Fruit fly (Drosophila melanogaster) whole organism, embryonic: ENCODE data around the gene Tengl1.

Source experiments
- Bteb2 ChIP-seq: fragments of 200-800 bp; sonication (Bioruptor generic); optimal IDR thresholded peaks from 2 replicates; lab custom pipeline; 2016; ENCODE audit warnings: missing biosample characterization, missing genetic modification characterization
- CG10147 ChIP-seq: fragments of 200-800 bp; sonication (Bioruptor generic); optimal IDR thresholded peaks from 2 replicates; lab custom pipeline; 2019; ENCODE audit warnings: missing biosample characterization, mild to moderate bottlenecking, missing genetic modification characterization, moderate library complexity
- CG10366 ChIP-seq: fragments of 200-800 bp; sonication (Bioruptor generic); IDR thresholded peaks from 2 replicates; pipeline ENCODE4 v1.3.6; 2022; ENCODE audit warnings: missing biosample characterization, missing genetic modification characterization
- CG10654 ChIP-seq: fragments of 200-800 bp; sonication (Bioruptor generic); optimal IDR thresholded peaks from 2 replicates; lab custom pipeline; 2016; ENCODE audit warnings: missing biosample characterization, missing genetic modification characterization
- CG11085 ChIP-seq: fragments of 200-800 bp; sonication (Bioruptor generic); IDR thresholded peaks from 2 replicates; pipeline ENCODE4 v1.3.6; 2022; ENCODE audit warnings: missing biosample characterization, missing genetic modification characterization
- CG11560 ChIP-seq: fragments of 200-800 bp; sonication (Bioruptor generic); IDR thresholded peaks from 3 replicates; pipeline ENCODE4 v1.3.6; 2022; ENCODE audit warnings: missing biosample characterization, missing genetic modification characterization
- CG12071 ChIP-seq: fragments of 200-800 bp; sonication (Bioruptor generic); optimal IDR thresholded peaks from 3 replicates; lab custom pipeline; 2018; ENCODE audit warnings: missing biosample characterization, mild to moderate bottlenecking, missing genetic modification characterization
- CG12155 ChIP-seq: fragments of 200-800 bp; sonication (Bioruptor generic); optimal IDR thresholded peaks from 3 replicates; lab custom pipeline; 2016; ENCODE audit warnings: missing biosample characterization, missing genetic modification characterization
- CG15696 ChIP-seq: fragments of 200-800 bp; sonication (Bioruptor generic); optimal IDR thresholded peaks from 2 replicates; lab custom pipeline; 2019; ENCODE audit warnings: missing biosample characterization, mild to moderate bottlenecking, missing genetic modification characterization, moderate library complexity
- CG1602 ChIP-seq: fragments of 200-800 bp; sonication (Bioruptor generic); optimal IDR thresholded peaks from 3 replicates; lab custom pipeline; 2016; ENCODE audit warnings: missing biosample characterization, missing genetic modification characterization
- CG17612 ChIP-seq: fragments of 200-800 bp; sonication (Bioruptor generic); IDR thresholded peaks from 2 replicates; pipeline ENCODE4 v1.3.6; 2022; ENCODE audit warnings: missing biosample characterization, missing genetic modification characterization
- CG17802 ChIP-seq: fragments of 200-800 bp; sonication (Bioruptor generic); optimal IDR thresholded peaks from 2 replicates; lab custom pipeline; 2018; ENCODE audit warnings: missing biosample characterization, mild to moderate bottlenecking, missing genetic modification characterization, moderate library complexity
- CG17912 ChIP-seq: fragments of 200-800 bp; sonication (Bioruptor generic); optimal IDR thresholded peaks from 2 replicates; lab custom pipeline; 2018; ENCODE audit warnings: missing biosample characterization, mild to moderate bottlenecking, missing genetic modification characterization
- CG18011 ChIP-seq: fragments of 200-800 bp; sonication (Bioruptor generic); optimal IDR thresholded peaks from 2 replicates; lab custom pipeline; 2017; ENCODE audit warnings: missing biosample characterization, missing genetic modification characterization, mild to moderate bottlenecking, moderate library complexity, missing genotype
- CG33557 ChIP-seq: fragments of 200-800 bp; sonication (Bioruptor generic); optimal IDR thresholded peaks from 2 replicates; lab custom pipeline; 2019; ENCODE audit warnings: missing biosample characterization, mild to moderate bottlenecking, missing genetic modification characterization, moderate library complexity
- CG4328 ChIP-seq: fragments of 200-800 bp; sonication (Bioruptor generic); optimal IDR thresholded peaks from 3 replicates; lab custom pipeline; 2017; ENCODE audit warnings: missing biosample characterization, missing genetic modification reagents, missing genetic modification characterization
- CG4424 ChIP-seq: fragments of 200-800 bp; sonication (Bioruptor generic); optimal IDR thresholded peaks from 3 replicates; lab custom pipeline; 2016; ENCODE audit warnings: missing biosample characterization, missing genetic modification characterization
- CG4707 ChIP-seq: fragments of 200-800 bp; sonication (Bioruptor generic); optimal IDR thresholded peaks from 2 replicates; lab custom pipeline; 2018; ENCODE audit warnings: missing biosample characterization, mild to moderate bottlenecking, missing genetic modification characterization, moderate library complexity
- CG5180 ChIP-seq: fragments of 200-800 bp; sonication (Bioruptor generic); optimal IDR thresholded peaks from 3 replicates; lab custom pipeline; 2017; ENCODE audit warnings: missing biosample characterization, missing genetic modification characterization, mild to moderate bottlenecking, moderate library complexity, missing genetic modification reagents
- CG5953 ChIP-seq: fragments of 200-800 bp; sonication (Bioruptor generic); IDR thresholded peaks from 2 replicates; pipeline ENCODE4 v1.3.6; 2022; ENCODE audit warnings: missing biosample characterization, missing genetic modification characterization
- CG7357 ChIP-seq: fragments of 200-800 bp; sonication (Bioruptor generic); IDR thresholded peaks from 3 replicates; pipeline ENCODE4 v1.3.6; 2022; ENCODE audit warnings: missing biosample characterization, missing genetic modification characterization
- CG8359 ChIP-seq: fragments of 200-800 bp; sonication (Bioruptor generic); optimal IDR thresholded peaks from 2 replicates; lab custom pipeline; 2017; ENCODE audit warnings: missing biosample characterization, mild to moderate bottlenecking, missing genetic modification characterization, borderline replicate concordance
- CG8388 ChIP-seq: fragments of 200-800 bp; sonication (Bioruptor generic); optimal IDR thresholded peaks from 2 replicates; lab custom pipeline; 2019; ENCODE audit warnings: missing biosample characterization, mild to moderate bottlenecking, missing genetic modification characterization, moderate library complexity
- CG8924 ChIP-seq: fragments of 200-800 bp; optimal IDR thresholded peaks from 3 replicates; lab custom pipeline; 2019; ENCODE audit warnings: missing biosample characterization, mild to moderate bottlenecking, missing genetic modification characterization, moderate library complexity
- CG8944 ChIP-seq: fragments of 200-800 bp; sonication (Bioruptor generic); optimal IDR thresholded peaks from 3 replicates; lab custom pipeline; 2016; ENCODE audit warnings: missing biosample characterization, missing genetic modification characterization
- CkIIα-i1 ChIP-seq: fragments of 200-800 bp; sonication (Bioruptor generic); IDR thresholded peaks from 2 replicates; pipeline ENCODE4 v1.3.6; 2022; ENCODE audit warnings: missing biosample characterization, missing genetic modification characterization
- Dbx ChIP-seq: fragments of 200-800 bp; sonication (Bioruptor generic); IDR thresholded peaks from 3 replicates; pipeline ENCODE4 v1.3.6; 2022; ENCODE audit warnings: missing biosample characterization, missing genetic modification characterization
- H2.0 ChIP-seq: fragments of 200-800 bp; sonication (Bioruptor generic); IDR thresholded peaks from 2 replicates; pipeline ENCODE4 v1.3.6; 2022; ENCODE audit warnings: missing biosample characterization, missing genetic modification characterization
- Hr78 ChIP-seq, 2 experiments: fragments of 200-800 bp in 1 of 2; fragments of >200 bp in 1 of 2; sonication (Bioruptor generic) in 1 of 2; optimal IDR thresholded peaks; 2 replicates each; lab custom pipeline; 2017 to 2019; ENCODE audit warnings: missing biosample characterization in 2 of 2, missing genetic modification characterization in 2 of 2, mild to moderate bottlenecking in 1 of 2, moderate library complexity in 1 of 2
- Mes4 ChIP-seq: fragments of 200-800 bp; sonication (Bioruptor generic); optimal IDR thresholded peaks from 2 replicates; lab custom pipeline; 2016; ENCODE audit warnings: missing biosample characterization, missing genetic modification characterization
- NC2β ChIP-seq: fragments of 200-800 bp; sonication (Bioruptor generic); optimal IDR thresholded peaks from 2 replicates; lab custom pipeline; 2016; ENCODE audit warnings: missing biosample characterization, missing genetic modification characterization
- PHDP ChIP-seq: fragments of 200-800 bp; sonication (Bioruptor generic); optimal IDR thresholded peaks from 3 replicates; lab custom pipeline; 2018; ENCODE audit warnings: missing biosample characterization, mild to moderate bottlenecking, missing genetic modification characterization, moderate library complexity
- Side ChIP-seq: fragments of 200-800 bp; sonication (Bioruptor generic); optimal IDR thresholded peaks from 2 replicates; lab custom pipeline; 2016; ENCODE audit warnings: missing biosample characterization, missing genetic modification characterization
- ab ChIP-seq: fragments of 200-800 bp; sonication (Bioruptor generic); optimal IDR thresholded peaks from 2 replicates; lab custom pipeline; 2016; ENCODE audit warnings: missing biosample characterization, missing genetic modification characterization
- ac ChIP-seq: fragments of 200-800 bp; sonication (Bioruptor generic); optimal IDR thresholded peaks from 3 replicates; lab custom pipeline; 2017; ENCODE audit warnings: missing biosample characterization, mild to moderate bottlenecking, missing genetic modification characterization
- amos ChIP-seq: fragments of 200-800 bp; sonication (Bioruptor generic); IDR thresholded peaks from 2 replicates; pipeline ENCODE4 v1.3.6; 2022; ENCODE audit warnings: missing biosample characterization, missing genetic modification characterization; ENCODE audit not compliant: partially characterized antibody
- ap ChIP-seq: fragments of 200-800 bp; sonication (Bioruptor generic); IDR thresholded peaks from 2 replicates; pipeline ENCODE4 v1.3.6; 2022; ENCODE audit warnings: missing biosample characterization, missing genetic modification characterization
- disco-r ChIP-seq: fragments of 200-800 bp; sonication (Bioruptor generic); optimal IDR thresholded peaks from 2 replicates; lab custom pipeline; 2016; ENCODE audit warnings: missing biosample characterization, missing genetic modification characterization
- eyg ChIP-seq: fragments of 200-800 bp; sonication (Bioruptor generic); optimal IDR thresholded peaks from 3 replicates; lab custom pipeline; 2016; ENCODE audit warnings: missing biosample characterization, missing genetic modification characterization
- fd64A ChIP-seq: fragments of 200-800 bp; sonication (Bioruptor generic); optimal IDR thresholded peaks from 3 replicates; lab custom pipeline; 2018; ENCODE audit warnings: missing biosample characterization, mild to moderate bottlenecking, missing genetic modification characterization
- gem ChIP-seq: fragments of 200-800 bp; sonication (Bioruptor generic); optimal IDR thresholded peaks from 2 replicates; lab custom pipeline; 2019; ENCODE audit warnings: missing biosample characterization, mild to moderate bottlenecking, missing genetic modification characterization, moderate library complexity
- gsb-n ChIP-seq: fragments of 200-800 bp; sonication (Bioruptor generic); optimal IDR thresholded peaks from 3 replicates; lab custom pipeline; 2018; ENCODE audit warnings: missing biosample characterization, mild to moderate bottlenecking, missing genetic modification characterization
- jigr1 ChIP-seq: fragments of 200-800 bp; sonication (Bioruptor generic); IDR thresholded peaks from 3 replicates; pipeline ENCODE4 v1.3.6; 2022; ENCODE audit warnings: missing biosample characterization, missing genetic modification characterization
- kay ChIP-seq: fragments of 200-800 bp; sonication (Bioruptor generic); optimal IDR thresholded peaks from 2 replicates; lab custom pipeline; 2016; ENCODE audit warnings: missing biosample characterization, missing genetic modification characterization
- lmd ChIP-seq: fragments of 200-800 bp; sonication (Bioruptor generic); IDR thresholded peaks from 2 replicates; pipeline ENCODE4 v1.3.6; 2022; ENCODE audit warnings: missing biosample characterization, missing genetic modification characterization
- maf-S ChIP-seq: fragments of 200-800 bp; sonication (Bioruptor generic); optimal IDR thresholded peaks from 2 replicates; lab custom pipeline; 2016; ENCODE audit warnings: missing biosample characterization, missing genetic modification characterization
- mld ChIP-seq: fragments of 200-800 bp; sonication (Bioruptor generic); IDR thresholded peaks from 3 replicates; pipeline ENCODE4 v1.3.6; 2022; ENCODE audit warnings: missing biosample characterization, missing genetic modification characterization; ENCODE audit not compliant: partially characterized antibody
- org-1 ChIP-seq: fragments of 200-800 bp; sonication (Bioruptor generic); optimal IDR thresholded peaks from 2 replicates; lab custom pipeline; 2017; ENCODE audit warnings: missing biosample characterization, missing genetic modification characterization
- ranshi ChIP-seq: fragments of 200-800 bp; sonication (Bioruptor generic); IDR thresholded peaks from 2 replicates; pipeline ENCODE4 v1.3.6; 2022; ENCODE audit warnings: missing biosample characterization, missing genetic modification characterization
- ro ChIP-seq: fragments of 200-800 bp; sonication (Bioruptor generic); IDR thresholded peaks from 2 replicates; pipeline ENCODE4 v1.3.6; 2022; ENCODE audit warnings: missing biosample characterization, missing genetic modification characterization
- stwl ChIP-seq: fragments of 200-800 bp; sonication (Bioruptor generic); optimal IDR thresholded peaks from 3 replicates; lab custom pipeline; 2018; ENCODE audit warnings: missing biosample characterization, mild to moderate bottlenecking, missing genetic modification characterization, moderate library complexity
- tup ChIP-seq: fragments of 200-800 bp; sonication (Bioruptor generic); optimal IDR thresholded peaks from 2 replicates; lab custom pipeline; 2016; ENCODE audit warnings: missing biosample characterization, mild to moderate bottlenecking, missing genetic modification characterization, moderate library complexity

Tengl1 gene

DNA sequence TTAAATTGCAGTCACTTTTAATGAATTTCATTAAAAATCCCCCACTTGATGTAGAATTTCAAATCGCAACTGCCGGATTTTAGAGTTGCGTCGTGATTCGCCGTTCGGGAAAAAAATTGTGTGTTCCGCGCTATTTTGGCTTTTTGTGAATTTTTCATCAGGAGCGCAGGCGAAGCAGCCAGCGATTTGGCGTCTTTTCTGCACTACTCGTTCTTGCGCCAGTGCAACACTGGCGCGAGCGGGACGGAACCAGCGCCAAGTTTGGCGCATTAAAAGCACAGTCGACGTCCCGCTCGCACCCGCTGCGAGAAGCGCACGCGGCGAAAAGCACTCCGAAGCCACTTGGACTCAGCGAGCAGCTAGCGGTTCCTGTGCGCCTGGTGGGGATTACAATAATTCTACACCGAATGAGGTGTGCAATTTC is 47.0 kb downstream of the Tengl1 start (continued):
- TF ChIP-seq Bteb2 (GFP tag; lab: Kevin White, UChicago) = no peak
- no peak for TF ChIP-seq tup (GFP tag; lab: Kevin White, UChicago)
- no peak for TF ChIP-seq H2.0
- no peak for TF ChIP-seq mld (GFP tag; lab: Robert Waterston, UW)
- no peak for TF ChIP-seq ro (GFP tag; lab: Robert Waterston, UW)
- no peak for TF ChIP-seq maf-S (GFP tag; lab: Kevin White, UChicago)
- TF ChIP-seq CG1602 = no peak
- TF ChIP-seq gem = no peak
- TF ChIP-seq CkIIα-i1 (GFP tag; lab: Robert Waterston, UW) = no peak
- TF ChIP-seq org-1 (GFP tag; lab: Kevin White, UChicago) = no peak
- no peak for TF ChIP-seq CG17612 (GFP tag; lab: Robert Waterston, UW)
- peak; percentile 10 for TF ChIP-seq CG8359 (GFP tag; lab: Kevin White, UChicago)
- peak; percentile 16 for TF ChIP-seq Mes4 (GFP tag; lab: Kevin White, UChicago)
- TF ChIP-seq CG17802 (tag; lab: Kevin White, UChicago) = no peak
- no peak for TF ChIP-seq Dbx (GFP tag; lab: Robert Waterston, UW)
- peak; percentile 89 for TF ChIP-seq CG12155 (GFP tag; lab: Kevin White, UChicago)
- no peak for TF ChIP-seq CG11560
- TF ChIP-seq fd64A (GFP tag; lab: Kevin White, UChicago) = peak; percentile 21
- no peak for TF ChIP-seq ranshi
- peak in 1 of 2 experiments; percentile 34 for TF ChIP-seq Hr78 (GFP tag; optimal IDR thresholded peaks at IDR 0.05; lab: Kevin White, UChicago)
- no peak for TF ChIP-seq CG10147 (GFP tag; lab: Kevin White, UChicago)
- TF ChIP-seq amos (GFP tag; lab: Robert Waterston, UW) = no peak
- no peak for TF ChIP-seq CG7357 (GFP tag; lab: Robert Waterston, UW)
- TF ChIP-seq jigr1 = no peak
- TF ChIP-seq CG12071 (GFP tag; lab: Kevin White, UChicago) = peak; percentile 78
- peak; percentile 38 for TF ChIP-seq gsb-n (tag; lab: Kevin White, UChicago)
- no peak for TF ChIP-seq lmd
- peak; percentile 67 for TF ChIP-seq stwl (tag; lab: Kevin White, UChicago)
- TF ChIP-seq CG10366 = no peak
- no peak for TF ChIP-seq CG11085 (GFP tag; lab: Robert Waterston, UW)
- TF ChIP-seq CG18011 = peak; percentile 15
- TF ChIP-seq eyg (GFP tag; lab: Kevin White, UChicago) = no peak
- no peak for TF ChIP-seq CG33557
- TF ChIP-seq kay = peak; percentile 18
- no peak for TF ChIP-seq ac (GFP tag; lab: Kevin White, UChicago)
- peak; percentile 58 for TF ChIP-seq Side (GFP tag; lab: Kevin White, UChicago)
- TF ChIP-seq disco-r = peak; percentile 15
- TF ChIP-seq CG4707 (GFP tag; lab: Kevin White, UChicago) = no peak
- TF ChIP-seq ab (GFP tag; lab: Kevin White, UChicago) = no peak
- TF ChIP-seq CG8924 (tag; lab: Kevin White, UChicago) = no peak
- no peak for TF ChIP-seq CG5953 (GFP tag; lab: Robert Waterston, UW)
- TF ChIP-seq CG4424 (GFP tag; lab: Kevin White, UChicago) = no peak
- TF ChIP-seq CG10654 = no peak
- peak; percentile 56 for TF ChIP-seq CG5180 (GFP tag; lab: Kevin White, UChicago)
- TF ChIP-seq CG15696 (tag; lab: Kevin White, UChicago) = no peak
- peak; percentile 33 for TF ChIP-seq CG8388
- TF ChIP-seq NC2β = peak; percentile 21
- peak; percentile 9 for TF ChIP-seq CG4328 (GFP tag; lab: Kevin White, UChicago)
- no peak for TF ChIP-seq CG8944 (GFP tag; lab: Kevin White, UChicago)
- TF ChIP-seq PHDP = peak; percentile 21
- no peak for TF ChIP-seq ap (GFP tag; lab: Robert Waterston, UW)
- peak; percentile 84 for TF ChIP-seq CG17912 (GFP tag; lab: Kevin White, UChicago)
